Worm (Caenorhabditis elegans): Measurements from ENCODE around the gene T24E12.13.

The T24E12.13 gene

ce11 chrII:3750685-3751084, 36.6 kb upstream of the T24E12.13 start, which contains the start of gene fbxb-91:
TSS of gene fbxb-91 (minus strand) at chrII:3750785.
- no peak for TF ChIP-seq nhr-71 (tag; optimal IDR thresholded peaks at IDR 0.05)
- TF ChIP-seq lin-14 (GFP tag; optimal IDR thresholded peaks at IDR 0.05), result no peak
- no peak for TF ChIP-seq irx-1 (tag; optimal IDR thresholded peaks at IDR 0.05)
- TF ChIP-seq nhr-77 (tag; optimal IDR thresholded peaks at IDR 0.05), result no peak
- TF ChIP-seq nhr-85 (tag), result no peak
- no peak for TF ChIP-seq lin-15B (tag; optimal IDR thresholded peaks at IDR 0.05)
- TF ChIP-seq fkh-10 (GFP tag; optimal IDR thresholded peaks at IDR 0.05), result no peak
- no peak for TF ChIP-seq nhr-237 (tag; optimal IDR thresholded peaks at IDR 0.05)
- no peak for TF ChIP-seq ets-5 (GFP tag; IDR thresholded peaks at IDR 0.05)
- no peak for TF ChIP-seq nhr-19 (GFP tag; conservative IDR thresholded peaks at IDR 0.05)
- TF ChIP-seq ces-1 (GFP tag; optimal IDR thresholded peaks at IDR 0.05), result no peak
- TF ChIP-seq hlh-17 (GFP tag; optimal IDR thresholded peaks at IDR 0.05; ENCODE audit: borderline replicate concordance), result no peak
- no peak for TF ChIP-seq ceh-82 (tag; optimal IDR thresholded peaks at IDR 0.05)
- no peak for TF ChIP-seq grh-1 (GFP tag; IDR thresholded peaks at IDR 0.05)
- TF ChIP-seq nhr-20 (tag; optimal IDR thresholded peaks at IDR 0.05), result no peak
- no peak for TF ChIP-seq C34B4.2 (tag; optimal IDR thresholded peaks at IDR 0.05)
- TF ChIP-seq unc-98 (GFP tag; IDR thresholded peaks at IDR 0.05), result no peak
- TF ChIP-seq dpl-1 (GFP tag; optimal IDR thresholded peaks at IDR 0.05), result no peak
- no peak for TF ChIP-seq unc-62 (GFP tag; optimal IDR thresholded peaks at IDR 0.05)
- TF ChIP-seq nhr-90 (tag; optimal IDR thresholded peaks at IDR 0.05; ENCODE audit: poor library complexity), result no peak

ce11 chrII:3752184-3752583, 35.1 kb upstream of the T24E12.13 start, which contains the start of gene sdz-11:
TSS of gene sdz-11 (minus strand) at chrII:3752284.
- TF ChIP-seq fos-1 (tag; optimal IDR thresholded peaks at IDR 0.05), result no peak
- TF ChIP-seq rnt-1 (tag; optimal IDR thresholded peaks at IDR 0.05), result no peak
- no peak for TF ChIP-seq elt-3 (tag; optimal IDR thresholded peaks at IDR 0.05)
- TF ChIP-seq ztf-4 (tag; optimal IDR thresholded peaks at IDR 0.05), result no peak
- no peak for TF ChIP-seq unc-86 (tag; optimal IDR thresholded peaks at IDR 0.05)
- TF ChIP-seq zip-4 (GFP tag; optimal IDR thresholded peaks at IDR 0.05), result no peak
- no peak for TF ChIP-seq snu-23 (GFP tag; optimal IDR thresholded peaks at IDR 0.05)
- TF ChIP-seq sptf-1 (tag; optimal IDR thresholded peaks at IDR 0.05), result no peak
- TF ChIP-seq ets-5 (GFP tag; IDR thresholded peaks at IDR 0.05), result no peak
- no peak for TF ChIP-seq zag-1 (tag; optimal IDR thresholded peaks at IDR 0.05)
- TF ChIP-seq mef-2 (tag; optimal IDR thresholded peaks at IDR 0.05), result no peak
- no peak for TF ChIP-seq lin-14 (GFP tag; optimal IDR thresholded peaks at IDR 0.05)
- TF ChIP-seq ceh-90 (tag; optimal IDR thresholded peaks at IDR 0.05), result no peak
- TF ChIP-seq nhr-85 (tag), result no peak
- no peak for TF ChIP-seq vab-15 (tag; optimal IDR thresholded peaks at IDR 0.05)
- no peak for TF ChIP-seq nhr-84 (tag; optimal IDR thresholded peaks at IDR 0.05)
- no peak for TF ChIP-seq elt-2 (tag; optimal IDR thresholded peaks at IDR 0.05)
- no peak for TF ChIP-seq efl-3 (GFP tag; optimal IDR thresholded peaks at IDR 0.05)
- TF ChIP-seq fkh-10 (GFP tag; optimal IDR thresholded peaks at IDR 0.05), result no peak
- no peak for TF ChIP-seq hlh-4 (tag; optimal IDR thresholded peaks at IDR 0.05)

ce11 chrII:3753598-3753997, 33.7 kb upstream of the T24E12.13 start, which contains the start of gene rcd-1:
TSS of gene rcd-1 (plus strand) at chrII:3753898.
- TF ChIP-seq nhr-71 (tag; optimal IDR thresholded peaks at IDR 0.05), result no peak
- TF ChIP-seq ama-1 (optimal IDR thresholded peaks at IDR 0.05), result no peak
- TF ChIP-seq aly-2 (tag; optimal IDR thresholded peaks at IDR 0.05), result no peak
- no peak for TF ChIP-seq snu-23 (GFP tag; optimal IDR thresholded peaks at IDR 0.05)
- no peak for TF ChIP-seq vab-15 (tag; optimal IDR thresholded peaks at IDR 0.05)
- no peak for TF ChIP-seq sox-4 (tag; optimal IDR thresholded peaks at IDR 0.05)
- no peak for TF ChIP-seq fkh-10 (GFP tag; optimal IDR thresholded peaks at IDR 0.05)
- no peak for TF ChIP-seq ceh-88 (GFP tag; IDR thresholded peaks at IDR 0.05)
- TF ChIP-seq unc-62 (GFP tag; optimal IDR thresholded peaks at IDR 0.05), result no peak
- TF ChIP-seq lin-15B (tag; optimal IDR thresholded peaks at IDR 0.05), result no peak
- TF ChIP-seq pax-3 (tag; optimal IDR thresholded peaks at IDR 0.05), result no peak
- TF ChIP-seq aha-1 (tag; optimal IDR thresholded peaks at IDR 0.05), result no peak
- no peak for TF ChIP-seq unc-98 (GFP tag; IDR thresholded peaks at IDR 0.05)
- TF ChIP-seq snpc-4 (tag; optimal IDR thresholded peaks at IDR 0.05), result no peak
- TF ChIP-seq elt-3 (tag; optimal IDR thresholded peaks at IDR 0.05), result no peak
- no peak for TF ChIP-seq C34B4.2 (tag; optimal IDR thresholded peaks at IDR 0.05)
- no peak for TF ChIP-seq ets-5 (GFP tag; IDR thresholded peaks at IDR 0.05)
- no peak for TF ChIP-seq grh-1 (GFP tag; IDR thresholded peaks at IDR 0.05)
- TF ChIP-seq sup-37 (GFP tag; optimal IDR thresholded peaks at IDR 0.05), result no peak

Measured in whole organism, L1 larva.